Worm (Caenorhabditis elegans) whole organism, young adult: ENCODE results near the gene gei-3.

ENCODE experiments used
- C06A6.2 ChIP-seq: fragments of 200-800 bp; sonication (Bioruptor generic); conservative IDR thresholded peaks from 2 replicates; pipeline ENCODE4 v1.3.6; 2022; ENCODE audit warnings: missing genetic modification characterization, missing compliant biosample characterization
- F10E7.11 ChIP-seq: sonication (generic microtip); optimal IDR thresholded peaks from 2 replicates; lab custom pipeline; 2017; ENCODE audit warnings: mild to moderate bottlenecking, missing genetic modification characterization, moderate library complexity, missing compliant biosample characterization
- F33H1.4 ChIP-seq: fragments of 200-800 bp; sonication (Bioruptor generic); IDR thresholded peaks from 2 replicates; pipeline ENCODE4 v1.3.6; 2022; ENCODE audit warnings: missing genetic modification reagents, missing genetic modification characterization, missing compliant biosample characterization
- F49E8.2 ChIP-seq: sonication (generic microtip); optimal IDR thresholded peaks from 3 replicates; lab custom pipeline; 2017; ENCODE audit warnings: missing genetic modification characterization, mild to moderate bottlenecking, missing compliant biosample characterization, antibody characterized with exemption, moderate library complexity; ENCODE audit not compliant: insufficient read depth
- F57C9.4 ChIP-seq: sonication (generic microtip); optimal IDR thresholded peaks from 2 replicates; lab custom pipeline; 2017; ENCODE audit warnings: mild to moderate bottlenecking, missing genetic modification characterization, missing compliant biosample characterization
- K12H6.12 ChIP-seq: fragments of 200-800 bp; sonication (Bioruptor generic); optimal IDR thresholded peaks from 2 replicates; lab custom pipeline; 2018; ENCODE audit warnings: mild to moderate bottlenecking, missing genetic modification characterization, missing compliant biosample characterization
- attf-5 ChIP-seq: fragments of 200-800 bp; sonication (Bioruptor generic); optimal IDR thresholded peaks from 2 replicates; lab custom pipeline; 2018; ENCODE audit warnings: mild to moderate bottlenecking, missing genetic modification characterization, missing compliant biosample characterization
- bed-1 ChIP-seq: fragments of 200-800 bp; sonication (Bioruptor generic); IDR thresholded peaks from 2 replicates; pipeline ENCODE4 v1.3.6; 2022; ENCODE audit warnings: missing genetic modification reagents, missing genetic modification characterization, missing compliant biosample characterization
- bed-2 ChIP-seq: fragments of 200-800 bp; sonication (Bioruptor generic); IDR thresholded peaks from 2 replicates; pipeline ENCODE4 v1.3.6; 2022; ENCODE audit warnings: missing genetic modification reagents, missing genetic modification characterization, missing compliant biosample characterization
- cebp-1 ChIP-seq, 2 experiments: fragments of 200-800 bp in 1 of 2; sonication (Bioruptor generic) in 1 of 2; sonication (generic microtip) in 1 of 2; IDR thresholded peaks in 1 of 2; optimal IDR thresholded peaks in 1 of 2; 2 replicates each; pipeline versions ENCODE4 v1.3.6 to Lab custom; 2017 to 2022; ENCODE audit warnings: missing compliant biosample characterization in 2 of 2, missing genetic modification characterization in 2 of 2, mild to moderate bottlenecking in 1 of 2, missing genetic modification reagents in 1 of 2, moderate library complexity in 1 of 2
- ceh-100 ChIP-seq: fragments of 200-800 bp; sonication (Bioruptor generic); IDR thresholded peaks from 2 replicates; pipeline ENCODE4 v1.3.6; 2022; ENCODE audit warnings: missing genetic modification reagents, missing genetic modification characterization, missing compliant biosample characterization
- ceh-91 ChIP-seq: fragments of 200-800 bp; sonication (Bioruptor generic); IDR thresholded peaks from 2 replicates; pipeline ENCODE4 v1.3.6; 2022; ENCODE audit warnings: missing genetic modification reagents, missing genetic modification characterization, missing compliant biosample characterization
- die-1 ChIP-seq: sonication (generic microtip); optimal IDR thresholded peaks from 2 replicates; lab custom pipeline; 2016; ENCODE audit warnings: missing genotype, mild to moderate bottlenecking, missing genetic modification characterization, missing compliant biosample characterization
- dpff-1 ChIP-seq: sonication (generic microtip); optimal IDR thresholded peaks from 2 replicates; lab custom pipeline; 2017; ENCODE audit warnings: mild to moderate bottlenecking, missing genetic modification characterization, missing compliant biosample characterization
- dpl-1 ChIP-seq: fragments of 150-350 bp; optimal IDR thresholded peaks from 2 replicates; lab custom pipeline; 2014; ENCODE audit warnings: missing biosample characterization, missing genetic modification reagents, missing genetic modification characterization
- efl-1 ChIP-seq: fragments of 150-350 bp; optimal IDR thresholded peaks from 2 replicates; lab custom pipeline; 2014; ENCODE audit warnings: missing biosample characterization, missing genetic modification reagents, missing genetic modification characterization
- egrh-3 ChIP-seq: fragments of 200-800 bp; sonication (Bioruptor generic); IDR thresholded peaks from 2 replicates; pipeline ENCODE4 v1.3.6; 2022; ENCODE audit warnings: missing genetic modification reagents, missing genetic modification characterization, missing compliant biosample characterization
- ets-4 ChIP-seq: fragments of 200-800 bp; sonication (Bioruptor generic); optimal IDR thresholded peaks from 2 replicates; lab custom pipeline; 2018; ENCODE audit warnings: mild to moderate bottlenecking, missing genetic modification characterization, missing compliant biosample characterization
- fkh-3 ChIP-seq: sonication (generic microtip); optimal IDR thresholded peaks from 2 replicates; lab custom pipeline; 2016; ENCODE audit warnings: mild to moderate bottlenecking, missing genetic modification characterization, missing compliant biosample characterization
- hlh-26 ChIP-seq: fragments of 200-800 bp; sonication (Bioruptor generic); conservative IDR thresholded peaks from 2 replicates; pipeline ENCODE4 v1.3.6; 2022; ENCODE audit warnings: missing genetic modification reagents, missing genetic modification characterization, missing compliant biosample characterization
- hrde-1 ChIP-seq: sonication (generic microtip); optimal IDR thresholded peaks from 2 replicates; lab custom pipeline; 2016; ENCODE audit warnings: missing genetic modification characterization, mild to moderate bottlenecking, missing compliant biosample characterization, moderate library complexity, missing genotype, missing genetic modification reagents, borderline replicate concordance
- mcd-1 ChIP-seq: fragments of 200-800 bp; sonication (Bioruptor generic); IDR thresholded peaks from 2 replicates; pipeline ENCODE4 v1.3.6; 2022; ENCODE audit warnings: missing genetic modification reagents, missing genetic modification characterization, missing compliant biosample characterization
- mel-28 ChIP-seq: sonication (generic microtip); optimal IDR thresholded peaks from 2 replicates; lab custom pipeline; 2016; ENCODE audit warnings: borderline replicate concordance, mild to moderate bottlenecking, missing genetic modification characterization, missing compliant biosample characterization
- nhr-80 ChIP-seq: sonication (generic microtip); optimal IDR thresholded peaks from 2 replicates; lab custom pipeline; 2016; ENCODE audit warnings: missing genetic modification characterization, missing compliant biosample characterization
- rcor-1 ChIP-seq: fragments of 200-800 bp; sonication (Bioruptor generic); IDR thresholded peaks from 2 replicates; pipeline ENCODE4 v1.3.6; 2022; ENCODE audit warnings: missing genetic modification reagents, missing genetic modification characterization, missing compliant biosample characterization
- sptf-2 ChIP-seq: fragments of 200-800 bp; sonication (Bioruptor generic); optimal IDR thresholded peaks from 2 replicates; lab custom pipeline; 2018; ENCODE audit warnings: mild to moderate bottlenecking, missing genetic modification characterization, missing compliant biosample characterization
- unc-130 ChIP-seq: sonication (generic microtip); optimal IDR thresholded peaks from 2 replicates; lab custom pipeline; 2016; ENCODE audit warnings: missing genetic modification reagents, missing genetic modification characterization, missing compliant biosample characterization
- xnd-1 ChIP-seq: sonication (generic microtip); optimal IDR thresholded peaks from 2 replicates; lab custom pipeline; 2016; ENCODE audit warnings: missing genotype, missing genetic modification reagents, missing genetic modification characterization, missing compliant biosample characterization
- ztf-25 ChIP-seq: fragments of 200-800 bp; sonication (Bioruptor generic); IDR thresholded peaks from 2 replicates; pipeline ENCODE4 v1.3.6; 2022; ENCODE audit warnings: missing genetic modification reagents, missing genetic modification characterization, missing compliant biosample characterization

The gei-3 gene

ce11 chrX:12755021-12755420 is 58.4 kb downstream of the gei-3 start:
- TF ChIP-seq fkh-3 (tag; lab: Kevin White, UChicago) = no peak
- TF ChIP-seq mel-28 (tag; lab: Kevin White, UChicago) = no peak
- TF ChIP-seq nhr-80 (tag; lab: Kevin White, UChicago) = no peak
- no peak for TF ChIP-seq ets-4 (GFP tag; lab: Kevin White, UChicago)
- TF ChIP-seq F57C9.4 (tag; lab: Kevin White, UChicago) = no peak
- no peak for TF ChIP-seq attf-5 (GFP tag; lab: Kevin White, UChicago)
- no peak for TF ChIP-seq mcd-1 (GFP tag; lab: Robert Waterston, UW)
- no peak for TF ChIP-seq dpff-1 (tag; lab: Kevin White, UChicago)

DNA sequence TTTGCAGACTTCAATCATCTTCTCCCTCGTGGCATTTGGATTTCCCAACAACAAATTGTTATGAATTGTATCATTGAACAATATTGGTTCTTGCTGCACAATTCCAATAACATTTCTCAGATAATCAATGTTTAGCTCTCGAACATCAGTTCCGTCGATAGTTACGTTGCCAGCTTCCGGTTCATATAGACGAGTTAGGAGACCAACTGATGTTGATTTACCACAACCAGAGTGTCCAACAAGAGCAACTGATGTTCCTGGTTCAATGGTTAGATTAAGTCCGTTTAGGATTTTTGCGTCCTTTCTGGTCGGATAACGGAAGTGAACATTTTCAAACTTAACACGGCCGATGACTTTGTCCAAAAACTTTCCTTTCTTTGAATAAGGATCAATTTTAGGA is 59.4 kb downstream of the gei-3 start:
- TF ChIP-seq bed-2 = no peak
- no peak for TF ChIP-seq ztf-25 (GFP tag; lab: Robert Waterston, UW)
- TF ChIP-seq egrh-3 (GFP tag; lab: Robert Waterston, UW) = no peak
- TF ChIP-seq F49E8.2 (tag; lab: Kevin White, UChicago) = no peak
- no peak for TF ChIP-seq efl-1
- TF ChIP-seq die-1 (tag; lab: Kevin White, UChicago) = no peak
- TF ChIP-seq hlh-26 (GFP tag; lab: Robert Waterston, UW) = no peak
- TF ChIP-seq bed-1 = no peak
- TF ChIP-seq dpl-1 (GFP tag; lab: Kevin White, UChicago) = no peak
- TF ChIP-seq K12H6.12 (tag; lab: Kevin White, UChicago) = no peak
- no peak for TF ChIP-seq fkh-3 (tag; lab: Kevin White, UChicago)
- no peak for TF ChIP-seq ceh-100
- no peak for TF ChIP-seq F10E7.11 (tag; lab: Kevin White, UChicago)
- TF ChIP-seq C06A6.2 (GFP tag; lab: Robert Waterston, UW) = no peak
- no peak for TF ChIP-seq unc-130 (GFP tag; lab: Kevin White, UChicago)
- TF ChIP-seq F33H1.4 (GFP tag; lab: Robert Waterston, UW) = no peak
- no peak for TF ChIP-seq cebp-1 (GFP tag; IDR thresholded peaks at IDR 0.05; lab: Robert Waterston, UW)
- no peak for TF ChIP-seq cebp-1 (tag; optimal IDR thresholded peaks at IDR 0.05; lab: Kevin White, UChicago)
- TF ChIP-seq, all 124 proteins: peak for 0

DNA sequence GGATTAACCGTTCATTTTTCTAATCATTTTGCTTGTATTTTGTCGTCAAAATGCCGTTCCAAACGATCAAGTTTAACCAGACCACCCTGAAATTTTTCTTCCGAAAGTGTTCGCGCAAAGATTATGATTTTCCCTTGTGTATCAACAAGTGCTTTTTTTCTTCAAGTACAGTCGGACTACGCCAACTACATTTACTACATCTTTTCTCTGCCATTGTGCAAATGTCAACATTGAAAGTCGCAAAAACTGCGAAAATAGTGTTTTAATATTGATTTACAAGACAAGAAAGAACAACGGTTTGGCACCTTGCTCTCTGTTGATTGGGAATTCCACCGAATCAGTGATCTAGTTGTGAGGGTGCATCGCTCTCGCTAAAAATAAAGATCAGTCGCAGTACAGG is 62.6 kb downstream of the gei-3 start:
- no peak for TF ChIP-seq sptf-2 (GFP tag; lab: Kevin White, UChicago)
- no peak for TF ChIP-seq rcor-1
- TF ChIP-seq hrde-1 (tag; lab: Kevin White, UChicago) = no peak
- TF ChIP-seq xnd-1 = no peak
- TF ChIP-seq, all 124 proteins: peak for 0

- TF ChIP-seq F57C9.4 (tag; lab: Kevin White, UChicago) = no peak
- no peak for TF ChIP-seq fkh-3 (tag; lab: Kevin White, UChicago)
- no peak for TF ChIP-seq ceh-91 (GFP tag; lab: Robert Waterston, UW)
These were observed 63.8 kb downstream of the gei-3 start, which contains the start of gene pgp-14 for ce11 chrX:12749530-12750240. Gene pgp-14, minus strand, starts transcription at chrX:12749580.
